Worm (Caenorhabditis elegans): ENCODE measurements around the gene T14G8.3.
A peak's percentile ranks its signal among the peaks of the same experiment; 100 is the strongest.

The T14G8.3 gene

DNA sequence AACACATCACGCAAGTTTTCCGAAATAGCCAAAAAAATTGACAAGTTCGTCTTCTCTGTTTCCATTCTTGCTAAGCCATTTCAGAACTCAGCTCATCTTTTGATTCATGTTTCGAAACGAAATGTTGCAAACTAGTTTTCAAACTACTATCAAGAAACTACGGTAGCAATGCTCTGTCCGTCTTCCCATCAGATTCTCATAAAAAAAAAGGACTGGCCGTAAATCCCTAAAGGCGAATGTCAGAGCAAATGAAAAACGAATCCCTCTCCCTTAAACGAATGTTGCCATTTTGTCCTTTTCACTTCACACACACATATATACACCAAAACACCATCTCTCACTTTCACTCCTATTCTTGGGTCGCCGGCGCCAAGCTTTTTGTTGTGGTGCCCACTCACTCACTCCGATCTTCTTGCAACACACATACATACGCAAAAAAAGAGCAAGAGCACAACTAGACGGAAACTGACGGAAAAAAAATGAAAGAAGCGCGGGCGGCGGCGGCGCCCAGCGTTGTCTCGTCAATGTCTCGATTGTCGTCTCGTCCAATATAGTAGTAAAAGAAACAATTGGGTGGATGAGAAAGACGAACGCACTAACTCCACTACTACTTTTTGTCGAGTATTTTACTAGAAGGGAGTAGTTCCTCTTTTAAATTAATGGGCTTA, 33.2 kb upstream of the T14G8.3 start:
- no peak for TF ChIP-seq grh-1 (GFP tag; IDR thresholded peaks at IDR 0.05)
- no peak for TF ChIP-seq C34B4.2 (tag; optimal IDR thresholded peaks at IDR 0.05)
- no peak for TF ChIP-seq C16A3.4 (tag; optimal IDR thresholded peaks at IDR 0.05)
- TF ChIP-seq nhr-11 (tag; optimal IDR thresholded peaks at IDR 0.05), result no peak
- TF ChIP-seq lin-14 (GFP tag; optimal IDR thresholded peaks at IDR 0.05), result peak; percentile 12
- TF ChIP-seq sox-4 (tag; optimal IDR thresholded peaks at IDR 0.05), result no peak
- TF ChIP-seq efl-1 (optimal IDR thresholded peaks at IDR 0.05), result no peak
- peak in 1 of 2 experiments; percentile 87 for TF ChIP-seq efl-1 (GFP tag; optimal IDR thresholded peaks at IDR 0.05 in 1 of 2)
- TF ChIP-seq unc-130 (tag; optimal IDR thresholded peaks at IDR 0.05), result no peak
- no peak for TF ChIP-seq mef-2 (tag; optimal IDR thresholded peaks at IDR 0.05)

DNA sequence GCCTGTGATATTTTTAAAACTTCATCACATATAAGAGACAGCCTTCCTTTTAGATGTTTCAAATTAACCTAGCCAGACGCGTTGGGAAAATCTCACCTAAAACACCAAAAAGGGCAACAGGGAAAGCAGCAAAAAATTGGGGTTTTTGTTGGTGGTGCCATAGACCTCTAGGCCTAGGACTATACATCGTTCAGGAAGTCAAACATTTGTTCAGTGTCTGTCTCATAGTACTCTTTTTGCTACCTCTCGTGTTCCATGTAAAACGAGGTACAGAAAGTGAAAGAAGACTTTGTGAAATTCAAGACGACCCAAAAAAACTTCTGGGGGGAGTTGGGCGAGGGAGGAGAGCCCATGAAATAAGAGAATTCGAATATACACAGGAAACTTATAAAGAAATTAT, 32.0 kb upstream of the T14G8.3 start:
- TF ChIP-seq ceh-88 (GFP tag; IDR thresholded peaks at IDR 0.05) (no peak), nhr-90 (tag; optimal IDR thresholded peaks at IDR 0.05; ENCODE audit: poor library complexity) (no peak), pqm-1 (tag; optimal IDR thresholded peaks at IDR 0.05) (no peak), lsy-2 (tag; optimal IDR thresholded peaks at IDR 0.05) (no peak), ceh-90 (tag; optimal IDR thresholded peaks at IDR 0.05) (no peak), ztf-4 (tag; optimal IDR thresholded peaks at IDR 0.05) (no peak), grh-1 (GFP tag; IDR thresholded peaks at IDR 0.05) (no peak), nhr-12 (tag; optimal IDR thresholded peaks at IDR 0.05) (no peak), Y116A8C.19 (tag; optimal IDR thresholded peaks at IDR 0.05; ENCODE audit: borderline replicate concordance) (no peak), lin-15B (tag; optimal IDR thresholded peaks at IDR 0.05) (no peak), aly-2 (tag; optimal IDR thresholded peaks at IDR 0.05) (no peak), zag-1 (tag; optimal IDR thresholded peaks at IDR 0.05) (no peak), nhr-85 (tag) (no peak), lir-3 (tag; optimal IDR thresholded peaks at IDR 0.05; ENCODE audit: poor library complexity) (no peak)

DNA sequence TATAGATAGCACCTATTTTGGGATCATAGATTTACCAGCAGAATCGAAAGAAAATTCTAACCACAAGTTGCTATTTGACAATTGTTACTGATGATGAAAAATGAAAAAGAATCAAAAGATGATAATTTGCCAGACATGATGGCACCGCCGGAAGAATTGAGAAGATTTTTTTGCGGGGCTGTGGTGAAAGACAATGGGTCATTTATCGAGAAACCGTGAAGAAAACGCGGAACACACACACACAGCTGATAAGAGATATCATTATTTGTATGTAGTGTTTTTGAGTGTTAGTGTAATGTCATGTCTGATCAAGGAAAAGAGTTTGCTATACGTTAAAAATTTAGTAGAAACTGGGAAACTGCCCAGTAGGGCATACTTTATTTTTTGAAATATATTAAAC, 26.2 kb upstream of the T14G8.3 start:
- TF ChIP-seq lin-35 (GFP tag; optimal IDR thresholded peaks at IDR 0.05), result peak in 1 of 2 experiments; percentile 8
- peak in 1 of 2 experiments; percentile 10 for TF ChIP-seq mdl-1 (tag; optimal IDR thresholded peaks at IDR 0.05)
- TF ChIP-seq zag-1 (tag; optimal IDR thresholded peaks at IDR 0.05), result no peak
- no peak for TF ChIP-seq fkh-8 (tag; optimal IDR thresholded peaks at IDR 0.05)
- TF ChIP-seq nhr-71 (tag; optimal IDR thresholded peaks at IDR 0.05), result peak; percentile 23
- no peak for TF ChIP-seq efl-1 (optimal IDR thresholded peaks at IDR 0.05)
- TF ChIP-seq efl-1 (GFP tag; optimal IDR thresholded peaks at IDR 0.05 in 1 of 2), result peak in 1 of 2 experiments; percentile 67
- peak; percentile 43 for TF ChIP-seq nhr-20 (tag; optimal IDR thresholded peaks at IDR 0.05)
- TF ChIP-seq pag-3 (tag; optimal IDR thresholded peaks at IDR 0.05; ENCODE audit: borderline replicate concordance, insufficient read depth), result peak; percentile 5
- peak in 2 of 6 experiments; percentile 14 to 85 for TF ChIP-seq elt-3 (tag; optimal IDR thresholded peaks at IDR 0.05)
- TF ChIP-seq blmp-1 (tag; optimal IDR thresholded peaks at IDR 0.05), result peak; percentile 81
- no peak for TF ChIP-seq ztf-4 (tag; optimal IDR thresholded peaks at IDR 0.05)
- peak; percentile 66 for TF ChIP-seq lin-14 (GFP tag; optimal IDR thresholded peaks at IDR 0.05)
- peak; percentile 64 for TF ChIP-seq nhr-85 (tag)
- no peak for TF ChIP-seq Y116A8C.19 (tag; optimal IDR thresholded peaks at IDR 0.05; ENCODE audit: borderline replicate concordance)
- peak; percentile 4 for TF ChIP-seq tbx-2 (tag; optimal IDR thresholded peaks at IDR 0.05)

DNA sequence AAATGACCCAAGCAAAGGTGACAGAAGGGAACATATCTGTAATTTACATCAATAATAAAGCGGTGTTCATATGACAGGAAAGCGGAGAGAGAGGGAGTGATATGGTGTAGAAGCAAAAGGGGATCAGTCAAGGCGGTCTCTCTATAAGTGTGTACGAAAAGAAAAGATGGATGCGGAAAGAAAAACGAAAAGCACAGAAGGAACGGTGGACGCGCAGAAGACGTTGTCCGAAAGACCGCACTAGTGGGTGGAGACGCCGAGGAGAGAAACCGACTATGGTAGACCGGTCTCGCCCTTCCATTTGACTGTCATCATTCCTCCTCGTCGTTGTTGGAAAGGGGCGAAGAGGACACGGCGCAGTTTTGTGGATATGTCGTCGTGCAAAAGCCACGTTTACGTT, 18.0 kb upstream of the T14G8.3 start, which contains the start of gene C52G5.2:
C52G5.2 (plus strand) TSS at position 301 of the 400 bp plus-strand sequence.
- TF ChIP-seq blmp-1 (tag; optimal IDR thresholded peaks at IDR 0.05) (peak; percentile 26), nhr-12 (tag; optimal IDR thresholded peaks at IDR 0.05) (no peak), nhr-237 (tag; optimal IDR thresholded peaks at IDR 0.05) (no peak), snu-23 (GFP tag; optimal IDR thresholded peaks at IDR 0.05) (no peak), hlh-17 (GFP tag; optimal IDR thresholded peaks at IDR 0.05; ENCODE audit: borderline replicate concordance) (no peak), F16B12.6 (tag; optimal IDR thresholded peaks at IDR 0.05) (no peak)

All from whole organism, L1 larva.